Fruit fly (Drosophila melanogaster): Measurements from ENCODE around the gene CG45603.

The CG45603 gene

dm6 chrX:12241032-12241431, 33.4 kb upstream of the CG45603 start (continued):
- peak in 1 of 2 experiments; percentile 53 for TF ChIP-seq Hr51 (GFP tag; optimal IDR thresholded peaks at IDR 0.05)
- TF ChIP-seq Ptx1 (GFP tag; IDR thresholded peaks at IDR 0.05) = peak; percentile 36; the same call in 1 of the 2 replicates
- no peak for TF ChIP-seq pb (GFP tag; optimal IDR thresholded peaks at IDR 0.05)
- peak; percentile 55 for TF ChIP-seq CG10979 (tag; optimal IDR thresholded peaks at IDR 0.05)
- TF ChIP-seq mirr (GFP tag; optimal IDR thresholded peaks at IDR 0.05) = no peak
- TF ChIP-seq oc (tag; optimal IDR thresholded peaks at IDR 0.05) = no peak
- peak; percentile 1 for TF ChIP-seq ewg (GFP tag; optimal IDR thresholded peaks at IDR 0.05)
- no peak for TF ChIP-seq CG18764 (GFP tag; optimal IDR thresholded peaks at IDR 0.05)
- TF ChIP-seq aop (GFP tag; IDR thresholded peaks at IDR 0.05) = no peak
- TF ChIP-seq CG7987 (GFP tag; optimal IDR thresholded peaks at IDR 0.05) = no peak
- TF ChIP-seq tin (GFP tag; optimal IDR thresholded peaks at IDR 0.05) = peak; percentile 19
- TF ChIP-seq CG8281 (tag; optimal IDR thresholded peaks at IDR 0.05) = no peak
- no peak for TF ChIP-seq al (GFP tag; IDR thresholded peaks at IDR 0.05)
- TF ChIP-seq Deaf1 (tag; optimal IDR thresholded peaks at IDR 0.05) = no peak
- TF ChIP-seq ab (GFP tag; optimal IDR thresholded peaks at IDR 0.05) = no peak
- TF ChIP-seq CG16863 (GFP tag; optimal IDR thresholded peaks at IDR 0.05) = no peak
- TF ChIP-seq CG14710 (tag; optimal IDR thresholded peaks at IDR 0.05) = peak; percentile 20
- no peak for TF ChIP-seq Usf (GFP tag; optimal IDR thresholded peaks at IDR 0.05)
- no peak for TF ChIP-seq CG12942 (GFP tag; optimal IDR thresholded peaks at IDR 0.05)
- no peak for TF ChIP-seq Nf-YB (GFP tag; optimal IDR thresholded peaks at IDR 0.05)
- TF ChIP-seq ERR (GFP tag; optimal IDR thresholded peaks at IDR 0.05) = no peak
- TF ChIP-seq CG31441 (GFP tag; IDR thresholded peaks at IDR 0.05) = peak; percentile 49; the same call in 1 of the 2 replicates
- TF ChIP-seq phol (tag; optimal IDR thresholded peaks at IDR 0.05) = peak; percentile 58
- TF ChIP-seq Poxn (GFP tag; IDR thresholded peaks at IDR 0.05) = no peak
- TF ChIP-seq repo (GFP tag; optimal IDR thresholded peaks at IDR 0.05) = no peak
- TF ChIP-seq sna (GFP tag; IDR thresholded peaks at IDR 0.05; ENCODE audit: partially characterized antibody) = no peak
- TF ChIP-seq CG8924 (tag; optimal IDR thresholded peaks at IDR 0.05) = peak; percentile 10
- peak; percentile 53 for TF ChIP-seq CG12071 (GFP tag; optimal IDR thresholded peaks at IDR 0.05)
- TF ChIP-seq bowl (GFP tag; IDR thresholded peaks at IDR 0.05) = no peak
- TF ChIP-seq Dip2 (GFP tag; IDR thresholded peaks at IDR 0.05) = no peak
- no peak for TF ChIP-seq en (GFP tag; optimal IDR thresholded peaks at IDR 0.05)
- no peak for TF ChIP-seq CG6854 (GFP tag; optimal IDR thresholded peaks at IDR 0.05)
- TF ChIP-seq sima (GFP tag; optimal IDR thresholded peaks at IDR 0.05) = no peak
- no peak for TF ChIP-seq CG13287 (GFP tag; IDR thresholded peaks at IDR 0.05; ENCODE audit: partially characterized antibody)
- TF ChIP-seq ro (GFP tag; IDR thresholded peaks at IDR 0.05) = 0 out of 2 replicates have a peak, but pooled peaks have one; percentile 10
- TF ChIP-seq lola (GFP tag; optimal IDR thresholded peaks at IDR 0.05) = no peak
- no peak for TF ChIP-seq Awh (GFP tag; IDR thresholded peaks at IDR 0.05)
- peak; percentile 14 for TF ChIP-seq ind (GFP tag; optimal IDR thresholded peaks at IDR 0.05)
- TF ChIP-seq z (GFP tag; IDR thresholded peaks at IDR 0.05) = no peak
- peak; percentile 38; the same call in 1 of the 2 replicates for TF ChIP-seq sob (GFP tag; IDR thresholded peaks at IDR 0.05)
- no peak for TF ChIP-seq corto (GFP tag; optimal IDR thresholded peaks at IDR 0.05)
- TF ChIP-seq Mrtf (GFP tag; IDR thresholded peaks at IDR 0.05) = peak; percentile 41; the same call in 1 of the 3 replicates
- TF ChIP-seq tx (GFP tag; optimal IDR thresholded peaks at IDR 0.05) = no peak
- peak; percentile 59; the same call in 1 of the 2 replicates for TF ChIP-seq slbo (GFP tag; IDR thresholded peaks at IDR 0.05)
- no peak for TF ChIP-seq D19B (GFP tag; optimal IDR thresholded peaks at IDR 0.05)
- TF ChIP-seq sens-2 (GFP tag; IDR thresholded peaks at IDR 0.05) = no peak
- TF ChIP-seq yki (optimal IDR thresholded peaks at IDR 0.05) = no peak
- TF ChIP-seq Antp (GFP tag; optimal IDR thresholded peaks at IDR 0.05) = no peak
- TF ChIP-seq CG6765 (GFP tag; optimal IDR thresholded peaks at IDR 0.05) = peak; percentile 17
- no peak for TF ChIP-seq ssp (GFP tag; IDR thresholded peaks at IDR 0.05)
- 0 out of 3 replicates have a peak, but pooled peaks have one; percentile 41 for TF ChIP-seq Dbx (GFP tag; IDR thresholded peaks at IDR 0.05)
- peak; percentile 10; the same call in 1 of the 2 replicates for TF ChIP-seq MBD-R2 (GFP tag; IDR thresholded peaks at IDR 0.05)
